Worm (Caenorhabditis elegans): ENCODE measurements around the gene daf-14.

ce11 chrIV:10242458-10243123 lies 7.8 kb upstream of the daf-14 start:
- TF ChIP-seq ZK546.5 (tag; optimal IDR thresholded peaks at IDR 0.05) (no peak), nhr-77 (tag; optimal IDR thresholded peaks at IDR 0.05) (no peak), mab-5 (tag; optimal IDR thresholded peaks at IDR 0.05) (no peak), lin-11 (tag; optimal IDR thresholded peaks at IDR 0.05) (no peak), dmd-4 (tag; optimal IDR thresholded peaks at IDR 0.05) (no peak), ceh-16 (tag; optimal IDR thresholded peaks at IDR 0.05) (no peak), gmeb-1 (tag; optimal IDR thresholded peaks at IDR 0.05) (peak; percentile 79)

Data from whole organism, L2 larva.